Fruit fly (Drosophila melanogaster) whole organism, wandering third instar larva: Measurements from ENCODE around the gene Shawn.

ENCODE experiments used
- Abd-B ChIP-seq: fragments of >200 bp; optimal IDR thresholded peaks from 2 replicates; lab custom pipeline; 2017; ENCODE audit warnings: missing biosample characterization, missing genetic modification characterization
- CG32264 ChIP-seq: fragments of 200-800 bp; sonication (Bioruptor generic); optimal IDR thresholded peaks from 2 replicates; lab custom pipeline; 2016; ENCODE audit warnings: missing biosample characterization, missing genetic modification characterization
- CrebA ChIP-seq: fragments of 200-800 bp; sonication (Bioruptor generic); optimal IDR thresholded peaks from 2 replicates; lab custom pipeline; 2016; ENCODE audit warnings: missing biosample characterization, mild to moderate bottlenecking, missing genetic modification characterization, borderline replicate concordance
- Dif ChIP-seq: fragments of 200-275, 200-300 bp; sonication (Bioruptor generic); optimal IDR thresholded peaks from 2 replicates; lab custom pipeline; 2018; ENCODE audit warnings: missing biosample characterization, missing genetic modification characterization; ENCODE audit not compliant: partially characterized antibody
- HLH106 ChIP-seq: fragments of 200-800 bp; optimal IDR thresholded peaks from 3 replicates; lab custom pipeline; 2019; ENCODE audit warnings: missing biosample characterization, mild to moderate bottlenecking, missing genetic modification characterization, moderate library complexity
- Hr83 ChIP-seq: fragments of 200-300 bp; sonication (Bioruptor generic); optimal IDR thresholded peaks from 2 replicates; lab custom pipeline; 2016; ENCODE audit warnings: missing biosample characterization, mild to moderate bottlenecking, missing genetic modification characterization, moderate library complexity; ENCODE audit not compliant: poor library complexity, severe bottlenecking
- Jra ChIP-seq: sonication (Bioruptor generic); optimal IDR thresholded peaks from 2 replicates; lab custom pipeline; 2016; ENCODE audit warnings: missing biosample characterization, missing genetic modification characterization
- Mio ChIP-seq: sonication (Bioruptor generic); optimal IDR thresholded peaks from 2 replicates; lab custom pipeline; 2016; ENCODE audit warnings: missing biosample characterization, missing genetic modification characterization
- Myc ChIP-seq: fragments of >200 bp; optimal IDR thresholded peaks from 2 replicates; lab custom pipeline; 2017
- N ChIP-seq: fragments of >200 bp; optimal IDR thresholded peaks from 2 replicates; lab custom pipeline; 2018; ENCODE audit warnings: missing biosample characterization, missing external identifiers, missing genetic modification characterization
- Rel ChIP-seq, 2 experiments: fragments of 200-800 bp; sonication (Bioruptor generic) in 1 of 2; optimal IDR thresholded peaks; 2 replicates in 1 of 2; 3 replicates in 1 of 2; lab custom pipeline; 2016 to 2019; ENCODE audit warnings: mild to moderate bottlenecking in 2 of 2, missing biosample characterization in 2 of 2, missing genetic modification characterization in 2 of 2, moderate library complexity in 1 of 2
- Sp1 ChIP-seq: fragments of 200-800 bp; sonication (Bioruptor generic); optimal IDR thresholded peaks from 3 replicates; lab custom pipeline; 2019; ENCODE audit warnings: missing biosample characterization, mild to moderate bottlenecking, missing genetic modification characterization, moderate library complexity
- Vsx2 ChIP-seq: fragments of 200-300, 225-300 bp; sonication (Bioruptor generic); optimal IDR thresholded peaks from 2 replicates; lab custom pipeline; 2018; ENCODE audit warnings: missing biosample characterization, missing genetic modification characterization; ENCODE audit not compliant: partially characterized antibody
- br ChIP-seq: fragments of 200-800 bp; sonication (Bioruptor generic); optimal IDR thresholded peaks from 2 replicates; lab custom pipeline; 2016; ENCODE audit warnings: missing biosample characterization, missing genetic modification characterization
- brk ChIP-seq: fragments of 200-800 bp; sonication (Bioruptor generic); optimal IDR thresholded peaks from 2 replicates; lab custom pipeline; 2016; ENCODE audit warnings: missing biosample characterization, mild to moderate bottlenecking, missing genetic modification characterization
- dl ChIP-seq, 2 experiments: fragments of 175-275, 200-275 bp in 1 of 2; fragments of 200-275 bp in 1 of 2; sonication (Bioruptor generic); optimal IDR thresholded peaks; lab custom pipeline; 2018; ENCODE audit warnings: mild to moderate bottlenecking in 2 of 2, missing biosample characterization in 2 of 2, missing genetic modification characterization in 2 of 2, moderate library complexity in 2 of 2; ENCODE audit not compliant: partially characterized antibody in 2 of 2, insufficient read depth in 1 of 2
- dmrt93B ChIP-seq: fragments of 200-800 bp; sonication (Bioruptor generic); optimal IDR thresholded peaks from 2 replicates; lab custom pipeline; 2018; ENCODE audit warnings: missing biosample characterization, mild to moderate bottlenecking, missing genetic modification characterization
- dsf ChIP-seq: sonication (Bioruptor generic); optimal IDR thresholded peaks from 2 replicates; lab custom pipeline; 2016; ENCODE audit warnings: missing biosample characterization, missing genetic modification characterization, borderline replicate concordance
- foxo ChIP-seq, 2 experiments: fragments of 200-800 bp; sonication (Bioruptor generic); optimal IDR thresholded peaks; 2 replicates in 1 of 2; 3 replicates in 1 of 2; lab custom pipeline; 2016 to 2017; ENCODE audit warnings: missing biosample characterization in 2 of 2, missing genetic modification characterization in 2 of 2
- fru ChIP-seq: fragments of 200-800 bp; sonication (Bioruptor generic); optimal IDR thresholded peaks from 3 replicates; lab custom pipeline; 2016; ENCODE audit warnings: missing biosample characterization, mild to moderate bottlenecking, missing genetic modification characterization
- h ChIP-seq: fragments of 200-800 bp; sonication (Bioruptor generic); optimal IDR thresholded peaks from 3 replicates; lab custom pipeline; 2016; ENCODE audit warnings: missing biosample characterization, mild to moderate bottlenecking, missing genetic modification characterization
- jim ChIP-seq: fragments of 175-275, 200-325 bp; sonication (Bioruptor generic); optimal IDR thresholded peaks from 2 replicates; lab custom pipeline; 2016; ENCODE audit warnings: missing biosample characterization, mild to moderate bottlenecking, missing genetic modification characterization
- lola ChIP-seq: fragments of >200 bp; optimal IDR thresholded peaks from 2 replicates; lab custom pipeline; 2017; ENCODE audit warnings: missing biosample characterization, missing genetic modification characterization
- pan ChIP-seq: fragments of >200 bp; optimal IDR thresholded peaks from 2 replicates; lab custom pipeline; 2017
- psq ChIP-seq: fragments of 200-800 bp; sonication (Bioruptor generic); optimal IDR thresholded peaks from 3 replicates; lab custom pipeline; 2017; ENCODE audit warnings: missing biosample characterization, mild to moderate bottlenecking, missing genetic modification characterization, moderate library complexity
- rgr ChIP-seq: fragments of 200-800 bp; sonication (Bioruptor generic); optimal IDR thresholded peaks from 3 replicates; lab custom pipeline; 2016; ENCODE audit warnings: missing biosample characterization, mild to moderate bottlenecking, missing genetic modification characterization
- sv ChIP-seq: fragments of 200-800 bp; sonication (Bioruptor generic); optimal IDR thresholded peaks from 3 replicates; lab custom pipeline; 2016; ENCODE audit warnings: missing biosample characterization, missing genetic modification characterization
- tai ChIP-seq: sonication (Bioruptor generic); optimal IDR thresholded peaks from 2 replicates; lab custom pipeline; 2016; ENCODE audit warnings: missing biosample characterization, missing genetic modification characterization
- woc ChIP-seq: sonication (Bioruptor generic); optimal IDR thresholded peaks from 2 replicates; lab custom pipeline; 2016; ENCODE audit warnings: missing biosample characterization, mild to moderate bottlenecking, missing genetic modification characterization

Gene Shawn

DNA sequence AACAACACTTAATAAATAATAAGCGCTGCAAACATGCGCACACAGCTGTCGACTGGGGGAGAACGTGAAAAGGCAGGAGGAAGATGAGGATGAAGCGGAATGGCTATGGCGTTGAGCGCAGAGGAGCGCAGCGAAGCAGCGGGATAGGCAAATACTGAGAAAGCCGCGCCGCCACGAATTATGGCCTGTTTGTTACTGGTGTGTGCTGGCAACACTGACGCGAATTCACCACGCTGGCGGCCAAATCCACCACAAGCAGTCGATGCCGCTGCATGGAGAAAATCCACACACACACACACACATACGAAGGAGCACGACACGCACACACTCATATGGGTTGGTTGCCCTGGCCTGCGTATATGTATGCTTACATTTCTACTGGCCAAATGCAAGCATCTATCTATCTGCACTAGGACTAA lies 25.7 kb downstream of the Shawn start:
- peak; percentile 33 for TF ChIP-seq rgr (GFP tag; lab: Kevin White, UChicago)
- no peak for TF ChIP-seq jim (GFP tag; lab: Kevin White, UChicago)
- TF ChIP-seq tai (GFP tag; lab: Kevin White, UChicago): no peak
- TF ChIP-seq Jra (GFP tag; lab: Kevin White, UChicago): no peak
- peak; percentile 43 for TF ChIP-seq h
- TF ChIP-seq N (GFP tag; lab: Kevin White, UChicago): no peak
- no peak for TF ChIP-seq dmrt93B (GFP tag; lab: Kevin White, UChicago)
- no peak for TF ChIP-seq Rel (GFP tag; optimal IDR thresholded peaks at IDR 0.05; lab: Kevin White, UChicago)
- TF ChIP-seq Rel (tag; optimal IDR thresholded peaks at IDR 0.05; lab: Kevin White, UChicago): peak; percentile 32
- peak; percentile 52 for TF ChIP-seq Myc (lab: Kevin White, UChicago)
- no peak for TF ChIP-seq sv (GFP tag; lab: Kevin White, UChicago)
- peak; percentile 78 for TF ChIP-seq Dif (GFP tag; lab: Kevin White, UChicago)
- TF ChIP-seq foxo (GFP tag; optimal IDR thresholded peaks at IDR 0.05; lab: Kevin White, UChicago): peak in 1 of 2 experiments; percentile 21
- TF ChIP-seq Hr83 (GFP tag; lab: Kevin White, UChicago): no peak
- peak in 1 of 2 experiments; percentile 58 for TF ChIP-seq dl (GFP tag; optimal IDR thresholded peaks at IDR 0.05; lab: Kevin White, UChicago; ENCODE audit: insufficient read depth in 1 of 2, partially characterized antibody in 2 of 2)
- no peak for TF ChIP-seq woc (GFP tag; lab: Kevin White, UChicago)
- TF ChIP-seq CG32264 (GFP tag; lab: Kevin White, UChicago): no peak
- no peak for TF ChIP-seq pan (lab: Kevin White, UChicago)
- peak; percentile 13 for TF ChIP-seq br (GFP tag; lab: Kevin White, UChicago)
- peak; percentile 79 for TF ChIP-seq psq
- no peak for TF ChIP-seq brk (GFP tag; lab: Kevin White, UChicago)
- TF ChIP-seq CrebA (GFP tag; lab: Kevin White, UChicago): no peak
- TF ChIP-seq Sp1 (GFP tag; lab: Kevin White, UChicago): peak; percentile 16
- TF ChIP-seq Vsx2 (GFP tag; lab: Kevin White, UChicago): no peak
- TF ChIP-seq fru (GFP tag; lab: Kevin White, UChicago): peak; percentile 27

- TF ChIP-seq h (peak; percentile 0), Abd-B (GFP tag; lab: Kevin White, UChicago) (peak; percentile 61), N (GFP tag; lab: Kevin White, UChicago) (peak; percentile 99), foxo (GFP tag; optimal IDR thresholded peaks at IDR 0.05; lab: Kevin White, UChicago) (no peak), Dif (GFP tag; lab: Kevin White, UChicago) (peak; percentile 15)
Observed at dm6 chrX:19637434-19638327, 26.4 kb downstream of the Shawn start.

- TF ChIP-seq Mio (GFP tag; lab: Kevin White, UChicago): no peak
- TF ChIP-seq Sp1 (GFP tag; lab: Kevin White, UChicago): no peak
- no peak for TF ChIP-seq pan (lab: Kevin White, UChicago)
- TF ChIP-seq HLH106 (tag; lab: Kevin White, UChicago): no peak
- TF ChIP-seq tai (GFP tag; lab: Kevin White, UChicago): no peak
- no peak for TF ChIP-seq dsf (GFP tag; lab: Kevin White, UChicago)
- no peak for TF ChIP-seq psq
- no peak for TF ChIP-seq Myc (lab: Kevin White, UChicago)
- TF ChIP-seq N (GFP tag; lab: Kevin White, UChicago): no peak
- no peak for TF ChIP-seq lola (GFP tag; lab: Kevin White, UChicago)
- TF ChIP-seq CG32264 (GFP tag; lab: Kevin White, UChicago): no peak
Observed at dm6 chrX:19638328-19638940, 27.1 kb downstream of the Shawn start, which contains the start of gene Rcd-1. TSS of gene Rcd-1 (plus strand) at chrX:19638767.
